Fruit fly (Drosophila melanogaster): ENCODE measurements around the gene Acat1.
A peak's percentile ranks its signal among the peaks of the same experiment; 100 is the strongest.

Gene Acat1

DNA sequence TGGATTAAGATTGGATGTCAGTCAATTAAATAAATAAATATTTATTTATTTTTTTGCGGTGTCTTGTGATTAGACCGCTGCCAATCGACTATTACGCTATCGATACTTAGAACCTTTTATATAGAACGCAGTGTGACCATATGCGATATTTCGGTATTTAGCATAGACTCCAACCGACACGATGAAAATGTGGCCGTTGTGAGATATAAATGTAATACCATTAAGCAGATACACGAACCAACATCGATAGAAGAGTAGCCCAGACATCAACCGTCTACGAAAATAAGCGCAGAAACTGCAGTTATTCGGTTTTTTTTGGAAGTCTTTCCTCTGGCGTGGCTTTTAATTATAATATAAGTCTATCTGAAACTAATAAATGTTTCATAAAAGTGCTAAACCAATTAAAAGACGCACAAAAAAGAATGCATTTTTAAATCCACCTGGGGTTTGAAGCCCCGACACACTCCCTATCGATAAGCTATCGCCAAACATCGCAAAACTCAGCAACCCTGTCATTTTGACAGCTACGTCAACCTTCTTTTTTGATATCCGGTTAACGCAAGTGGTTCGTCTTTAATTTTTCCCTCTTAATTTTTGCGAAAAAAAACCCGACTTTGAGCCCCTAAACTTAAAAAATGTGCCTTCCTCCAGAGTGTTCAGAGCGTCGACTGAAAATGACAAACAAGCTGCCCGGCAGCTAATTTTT lies 44.8 kb upstream of the Acat1 start, which contains the start of the genes Dhdds and RpS14a (continued):
- TF ChIP-seq CG1621 (tag; optimal IDR thresholded peaks at IDR 0.05) (no peak), fd85E (GFP tag; optimal IDR thresholded peaks at IDR 0.05) (no peak), CG9139 (GFP tag; optimal IDR thresholded peaks at IDR 0.05) (no peak), Blimp-1 (GFP tag; optimal IDR thresholded peaks at IDR 0.05) (peak; percentile 24), svp (GFP tag) (peak; percentile 46), salr (GFP tag; optimal IDR thresholded peaks at IDR 0.05) (no peak), CG11902 (GFP tag; optimal IDR thresholded peaks at IDR 0.05) (no peak), CG8632 (GFP tag; optimal IDR thresholded peaks at IDR 0.05) (peak; percentile 49), esn (GFP tag; optimal IDR thresholded peaks at IDR 0.05) (peak; percentile 67), Met (GFP tag; optimal IDR thresholded peaks at IDR 0.05) (peak; percentile 52), Eip93F (GFP tag; optimal IDR thresholded peaks at IDR 0.05) (peak; percentile 45), pdm3 (GFP tag; optimal IDR thresholded peaks at IDR 0.05) (no peak), Sox15 (GFP tag; optimal IDR thresholded peaks at IDR 0.05) (no peak), CG11294 (GFP tag; IDR thresholded peaks at IDR 0.05) (no peak)

DNA sequence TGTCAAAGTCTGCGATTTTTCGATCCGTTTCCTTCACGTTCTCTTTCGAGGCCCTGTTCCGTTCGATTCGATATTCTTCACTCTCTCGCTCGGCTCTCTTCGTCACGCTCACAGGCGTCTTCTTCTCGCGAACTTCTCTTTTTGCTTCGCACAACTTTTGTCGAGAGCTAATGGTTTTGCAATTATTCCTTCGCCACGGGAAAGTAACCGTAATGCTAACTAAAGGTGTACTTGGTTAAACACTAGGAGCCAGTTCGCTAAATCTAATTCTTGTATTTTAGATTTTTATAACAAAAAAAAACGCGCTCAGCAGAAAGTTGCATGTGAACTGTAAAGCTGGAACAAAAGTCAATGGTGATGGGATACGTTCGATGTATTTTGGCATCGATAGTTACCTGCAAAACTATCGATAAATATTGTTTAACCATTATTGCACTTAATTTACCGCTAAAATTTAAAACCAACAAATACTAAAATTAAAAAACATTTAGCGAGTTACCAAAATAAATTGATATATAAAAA lies 42.5 kb upstream of the Acat1 start, which contains the start of gene mahe:
Gene mahe (minus strand): TSS at position 355 of the 522 bp plus-strand sequence.
- no peak for TF ChIP-seq Eip93F (GFP tag; optimal IDR thresholded peaks at IDR 0.05)
- no peak for TF ChIP-seq CG6163 (GFP tag; IDR thresholded peaks at IDR 0.05)
- TF ChIP-seq svp (GFP tag), result peak; percentile 62
- peak in 1 of 2 experiments; percentile 21 for TF ChIP-seq ss (GFP tag; optimal IDR thresholded peaks at IDR 0.05)
- peak; percentile 11 for TF ChIP-seq Sox14 (GFP tag; optimal IDR thresholded peaks at IDR 0.05)
- TF ChIP-seq CG34406 (GFP tag; optimal IDR thresholded peaks at IDR 0.05), result no peak
- TF ChIP-seq Eip78C (GFP tag), result peak; percentile 44
- peak; percentile 26; the same call in 1 of the 3 replicates for TF ChIP-seq CG8119 (GFP tag; IDR thresholded peaks at IDR 0.05)

DNA sequence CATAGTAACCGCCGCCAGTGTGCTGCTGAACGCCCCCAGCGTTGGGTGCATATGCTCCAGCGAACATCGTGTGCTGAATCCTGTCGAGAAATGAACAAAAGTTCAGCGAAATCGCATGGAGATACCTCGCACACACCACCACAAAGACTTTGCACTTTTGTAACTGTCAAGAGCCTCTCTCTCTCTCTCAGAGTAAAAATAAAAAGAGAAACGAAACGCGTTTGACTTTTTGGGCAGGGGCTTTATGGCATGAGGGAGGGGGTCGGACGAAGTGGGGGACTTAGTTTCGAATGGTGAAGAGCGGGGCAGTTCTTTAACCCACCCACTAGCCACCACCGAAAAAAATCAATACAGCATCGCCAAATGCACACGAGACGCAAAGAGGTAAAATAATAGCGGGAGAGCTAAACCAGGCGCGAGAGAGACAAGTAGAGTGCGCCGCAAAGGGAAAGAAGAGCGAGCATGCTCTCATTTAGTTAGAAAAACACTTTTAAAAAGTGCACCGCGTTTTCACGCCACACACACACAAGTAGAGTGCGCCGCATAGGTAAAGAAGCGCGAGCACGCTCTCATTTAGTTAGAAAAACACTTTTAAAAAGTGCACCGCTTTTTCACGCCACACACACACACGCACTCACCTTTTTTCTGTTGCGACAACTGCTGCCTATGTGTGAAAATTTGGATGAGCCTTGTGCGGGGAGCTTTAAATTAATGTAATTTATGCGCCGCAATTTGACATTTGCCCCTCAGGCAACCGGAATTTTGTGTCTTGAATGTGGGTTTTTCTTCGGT lies 41.8 kb upstream of the Acat1 start:
- TF ChIP-seq svp (GFP tag) (peak; percentile 70), CG6276 (GFP tag; optimal IDR thresholded peaks at IDR 0.05) (peak; percentile 38), Eip78C (GFP tag) (peak; percentile 67), CG9139 (GFP tag; optimal IDR thresholded peaks at IDR 0.05) (no peak), fd85E (GFP tag; optimal IDR thresholded peaks at IDR 0.05) (no peak), ss (GFP tag; optimal IDR thresholded peaks at IDR 0.05) (peak; percentile 23 to 62), dsx (GFP tag; optimal IDR thresholded peaks at IDR 0.05; ENCODE audit: poor library complexity, severe bottlenecking) (peak; percentile 14), eg (GFP tag; IDR thresholded peaks at IDR 0.05) (peak; percentile 47; the same call in 1 of the 3 replicates), CG6854 (GFP tag; optimal IDR thresholded peaks at IDR 0.05) (peak; percentile 61), fd59A (GFP tag; optimal IDR thresholded peaks at IDR 0.05) (no peak), CG6808 (GFP tag; optimal IDR thresholded peaks at IDR 0.05) (peak; percentile 45), CG15336 (GFP tag; IDR thresholded peaks at IDR 0.05) (peak; percentile 27; the same call in 1 of the 2 replicates)

DNA sequence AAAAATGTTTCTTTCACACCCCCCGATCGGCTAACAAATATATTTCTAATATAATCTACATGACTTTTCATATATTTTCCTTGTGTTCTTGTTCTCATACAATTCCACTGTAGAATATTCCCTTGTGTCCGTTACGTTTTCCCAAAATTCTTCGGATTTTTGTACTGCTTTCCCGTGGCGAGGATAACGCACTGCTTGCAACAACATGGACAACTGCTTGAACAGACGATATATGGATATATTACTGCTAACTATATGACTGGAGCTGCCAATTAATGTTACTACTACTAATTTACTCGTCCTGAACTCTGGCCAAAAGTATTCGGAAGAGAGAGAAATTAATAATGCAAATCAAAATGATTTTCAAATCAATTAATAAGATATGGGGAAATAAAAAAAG lies 36.3 kb upstream of the Acat1 start:
- no peak for TF ChIP-seq CG16779 (tag; optimal IDR thresholded peaks at IDR 0.05)
- no peak for TF ChIP-seq eg (GFP tag; IDR thresholded peaks at IDR 0.05)
- no peak for TF ChIP-seq Gug (GFP tag; IDR thresholded peaks at IDR 0.05)
- TF ChIP-seq CG3919 (GFP tag; optimal IDR thresholded peaks at IDR 0.05), result no peak
- peak; percentile 32 for TF ChIP-seq svp (GFP tag)

DNA sequence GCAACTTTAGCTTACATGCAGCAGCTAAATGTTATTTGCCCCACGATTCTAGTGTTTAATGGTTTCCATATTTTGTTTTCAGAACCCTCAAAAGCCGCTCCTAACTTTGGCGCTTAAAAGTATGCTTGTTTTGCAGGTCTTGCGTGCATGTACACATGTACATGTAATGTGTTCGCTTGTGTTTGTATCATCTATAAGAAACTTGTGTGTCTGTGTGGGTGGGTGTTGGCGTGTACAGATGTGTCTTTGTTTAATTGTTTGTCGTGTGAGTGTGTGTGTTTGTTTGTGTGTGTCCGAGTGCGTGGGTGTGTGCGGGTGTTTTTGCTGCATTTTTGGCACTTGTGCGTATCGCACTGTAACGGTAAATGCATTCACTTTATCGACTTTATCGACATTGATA lies 34.5 kb upstream of the Acat1 start:
- TF ChIP-seq Sox14 (GFP tag; optimal IDR thresholded peaks at IDR 0.05) (peak; percentile 30), dsx (GFP tag; optimal IDR thresholded peaks at IDR 0.05; ENCODE audit: poor library complexity, severe bottlenecking) (peak; percentile 10), CG6792 (GFP tag; optimal IDR thresholded peaks at IDR 0.05) (no peak), CG8319 (GFP tag; optimal IDR thresholded peaks at IDR 0.05) (no peak), Gug (GFP tag; IDR thresholded peaks at IDR 0.05) (no peak), salr (GFP tag; optimal IDR thresholded peaks at IDR 0.05) (no peak), CG9139 (GFP tag; optimal IDR thresholded peaks at IDR 0.05) (no peak), Ets21C (GFP tag; optimal IDR thresholded peaks at IDR 0.05) (no peak)

Data from whole organism, prepupa.